Worm (Caenorhabditis elegans) whole organism, L2 larva: ENCODE data around the gene F45F2.10.
"Not testable (repeated sequence)": the region's sequence is repeated elsewhere in the genome, so short reads cannot be mapped to it uniquely, and the experiment has no call there.

Source experiments
- F13H6.1 ChIP-seq: sonication (generic microtip); optimal IDR thresholded peaks from 2 replicates; lab custom pipeline; 2016; ENCODE audit warnings: missing genetic modification characterization, missing compliant biosample characterization
- R02D3.7 ChIP-seq: fragments of 150-350 bp; optimal IDR thresholded peaks from 2 replicates; lab custom pipeline; 2014; ENCODE audit warnings: missing biosample characterization, missing genetic modification characterization
- Y55F3AM.14 ChIP-seq: fragments of 200-800 bp; sonication (Bioruptor generic); optimal IDR thresholded peaks from 2 replicates; lab custom pipeline; 2018; ENCODE audit warnings: mild to moderate bottlenecking, missing genetic modification characterization, missing compliant biosample characterization
- alr-1 ChIP-seq: fragments of 150-350 bp; optimal IDR thresholded peaks from 2 replicates; lab custom pipeline; 2014; ENCODE audit warnings: missing biosample characterization, missing genetic modification characterization
- ama-1 ChIP-seq: fragments of 150-350 bp; optimal IDR thresholded peaks from 2 replicates; lab custom pipeline; 2018; ENCODE audit warnings: inconsistent platforms
- blmp-1 ChIP-seq: sonication (generic microtip); optimal IDR thresholded peaks from 2 replicates; lab custom pipeline; 2017; ENCODE audit warnings: missing genetic modification characterization, mild to moderate bottlenecking, missing compliant biosample characterization, antibody characterized with exemption, moderate library complexity; ENCODE audit not compliant: insufficient read depth
- ceh-16 ChIP-seq: fragments of 150-350 bp; optimal IDR thresholded peaks from 2 replicates; lab custom pipeline; 2014; ENCODE audit warnings: missing biosample characterization, missing genetic modification characterization
- crh-2 ChIP-seq: sonication (generic microtip); optimal IDR thresholded peaks from 2 replicates; lab custom pipeline; 2017; ENCODE audit warnings: missing biosample characterization, missing genetic modification characterization
- dmd-4 ChIP-seq: sonication (generic microtip); optimal IDR thresholded peaks from 2 replicates; lab custom pipeline; 2017; ENCODE audit warnings: missing biosample characterization, missing genetic modification characterization
- elt-3 ChIP-seq: sonication (generic microtip); optimal IDR thresholded peaks from 2 replicates; lab custom pipeline; 2017; ENCODE audit warnings: missing biosample characterization, missing genetic modification characterization
- fos-1 ChIP-seq: fragments of 150-350 bp; optimal IDR thresholded peaks from 2 replicates; lab custom pipeline; 2014; ENCODE audit warnings: missing biosample characterization, missing genetic modification characterization
- gmeb-1 ChIP-seq: fragments of 150-350 bp; optimal IDR thresholded peaks from 2 replicates; lab custom pipeline; 2014; ENCODE audit warnings: missing biosample characterization, missing genetic modification characterization
- lin-11 ChIP-seq: fragments of 150-350 bp; sonication (generic microtip); optimal IDR thresholded peaks from 2 replicates; lab custom pipeline; 2014; ENCODE audit warnings: missing biosample characterization, missing genetic modification characterization, inconsistent platforms, mixed read lengths
- lin-13 ChIP-seq: fragments of 150-350 bp; optimal IDR thresholded peaks from 2 replicates; lab custom pipeline; 2014; ENCODE audit warnings: missing biosample characterization, missing genetic modification reagents, missing genetic modification characterization
- lin-39 ChIP-seq: fragments of 150-350 bp; optimal IDR thresholded peaks from 2 replicates; lab custom pipeline; 2014; ENCODE audit warnings: missing biosample characterization, missing genetic modification reagents, missing genetic modification characterization
- mab-5 ChIP-seq: fragments of 150-350 bp; optimal IDR thresholded peaks from 2 replicates; lab custom pipeline; 2014; ENCODE audit warnings: missing biosample characterization, missing genetic modification characterization
- mbf-1 ChIP-seq: sonication (generic microtip); optimal IDR thresholded peaks from 2 replicates; lab custom pipeline; 2017; ENCODE audit warnings: missing biosample characterization, missing genetic modification characterization
- mdl-1 ChIP-seq, 2 experiments: fragments of 150-350 bp in 1 of 2; sonication (generic microtip) in 1 of 2; optimal IDR thresholded peaks; 2 replicates each; lab custom pipeline; 2017; ENCODE audit warnings: missing biosample characterization in 2 of 2, missing genetic modification characterization in 2 of 2
- nhr-10 ChIP-seq: sonication (generic microtip); optimal IDR thresholded peaks from 2 replicates; lab custom pipeline; 2017; ENCODE audit warnings: missing biosample characterization, missing genetic modification characterization
- nhr-11 ChIP-seq: fragments of 150-350 bp; optimal IDR thresholded peaks from 2 replicates; lab custom pipeline; 2014; ENCODE audit warnings: missing biosample characterization, missing genetic modification characterization
- nhr-12 ChIP-seq: fragments of 150-350 bp; optimal IDR thresholded peaks from 2 replicates; lab custom pipeline; 2014; ENCODE audit warnings: missing biosample characterization, missing genetic modification characterization
- nhr-129 ChIP-seq: fragments of 150-350 bp; optimal IDR thresholded peaks from 2 replicates; lab custom pipeline; 2014; ENCODE audit warnings: missing biosample characterization, missing genetic modification characterization
- nhr-23 ChIP-seq: fragments of 150-350 bp; optimal IDR thresholded peaks from 2 replicates; lab custom pipeline; 2014; ENCODE audit warnings: missing biosample characterization, missing genetic modification reagents, missing genetic modification characterization
- nhr-237 ChIP-seq: fragments of 150-350 bp; optimal IDR thresholded peaks from 2 replicates; lab custom pipeline; 2014; ENCODE audit warnings: missing biosample characterization, missing genetic modification characterization
- nhr-25 ChIP-seq: fragments of 150-350 bp; sonication (generic microtip); optimal IDR thresholded peaks from 3 replicates; lab custom pipeline; 2014; ENCODE audit warnings: missing biosample characterization, missing genetic modification characterization
- nhr-6 ChIP-seq: fragments of 150-350 bp; optimal IDR thresholded peaks from 2 replicates; lab custom pipeline; 2014; ENCODE audit warnings: missing biosample characterization, missing genetic modification characterization
- sem-4 ChIP-seq: fragments of 150-350 bp; optimal IDR thresholded peaks from 2 replicates; lab custom pipeline; 2014; ENCODE audit warnings: missing biosample characterization, missing genetic modification reagents, missing genetic modification characterization
- skn-1 ChIP-seq: sonication (generic microtip); optimal IDR thresholded peaks from 2 replicates; lab custom pipeline; 2017; ENCODE audit warnings: missing biosample characterization, missing genetic modification characterization
- sma-3 ChIP-seq: sonication (generic microtip); optimal IDR thresholded peaks from 2 replicates; lab custom pipeline; 2016; ENCODE audit warnings: missing genetic modification reagents, missing genetic modification characterization, missing compliant biosample characterization
- sma-9 ChIP-seq, 2 experiments: fragments of 150-350 bp in 1 of 2; sonication (generic microtip) in 1 of 2; optimal IDR thresholded peaks; 2 replicates each; lab custom pipeline; 2014 to 2016; ENCODE audit warnings: missing genetic modification characterization in 2 of 2, mild to moderate bottlenecking in 1 of 2, missing biosample characterization in 1 of 2, missing compliant biosample characterization in 1 of 2, missing genetic modification reagents in 1 of 2, moderate library complexity in 1 of 2
- snpc-4 ChIP-seq: fragments of 150-350 bp; optimal IDR thresholded peaks from 2 replicates; lab custom pipeline; 2014; ENCODE audit warnings: missing biosample characterization, missing genetic modification characterization
- unc-39 ChIP-seq: fragments of 150-350 bp; optimal IDR thresholded peaks from 2 replicates; lab custom pipeline; 2014; ENCODE audit warnings: missing biosample characterization, missing genetic modification characterization
- unc-55 ChIP-seq: fragments of 150-350 bp; sonication (generic microtip); optimal IDR thresholded peaks from 3 replicates; lab custom pipeline; 2014; ENCODE audit warnings: missing biosample characterization, missing genetic modification reagents, missing genetic modification characterization
- unc-62 ChIP-seq: fragments of 150-350 bp; optimal IDR thresholded peaks from 2 replicates; lab custom pipeline; 2014; ENCODE audit warnings: missing biosample characterization, missing genetic modification reagents, missing genetic modification characterization
- ztf-11 ChIP-seq: sonication (generic microtip); optimal IDR thresholded peaks from 2 replicates; lab custom pipeline; 2017; ENCODE audit warnings: missing biosample characterization, missing genetic modification characterization

Gene F45F2.10

DNA sequence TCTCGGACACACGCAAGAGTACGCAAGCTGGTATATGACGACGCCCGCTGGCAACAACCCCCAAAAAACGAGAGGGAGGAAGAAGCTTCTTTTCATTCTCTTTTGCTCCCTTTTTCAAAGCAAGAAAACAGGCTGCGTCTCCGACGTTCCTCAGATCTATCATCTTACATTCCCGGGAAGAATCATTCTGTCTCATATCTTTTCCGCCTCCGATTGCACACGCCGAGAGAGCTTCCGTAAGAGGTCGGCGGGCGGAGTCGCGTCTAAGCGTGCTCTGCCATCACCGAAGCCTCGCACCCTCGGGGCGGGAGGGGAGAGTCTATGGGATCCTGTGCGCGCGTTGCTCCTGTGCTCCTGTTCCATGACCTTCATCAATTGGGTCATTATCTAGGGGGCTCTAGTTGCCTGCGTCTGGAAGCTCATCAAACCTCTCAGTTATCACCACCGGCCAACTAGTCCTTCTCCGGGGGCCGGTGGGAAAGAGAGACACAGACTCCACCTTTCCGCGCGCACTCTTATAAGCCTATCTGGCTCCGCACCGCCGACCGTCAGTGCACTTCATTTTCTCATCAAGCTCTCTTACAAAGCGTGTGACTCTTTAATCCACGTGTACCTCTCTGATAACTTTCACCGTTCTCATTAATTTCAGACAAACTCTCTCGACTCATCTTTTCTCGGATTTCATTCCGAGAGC is 27.0 kb upstream of the F45F2.10 start, which contains the start of the genes slc-17.8 and asns-1:
Gene slc-17.8, minus strand, starts transcription at position 51 of the 694 bp plus-strand sequence.
Gene asns-1, plus strand, starts transcription at position 644 of the 694 bp plus-strand sequence.
- TF ChIP-seq lin-13, result no peak
- TF ChIP-seq gmeb-1, result no peak
- no peak for TF ChIP-seq mab-5
- TF ChIP-seq crh-2 (tag; lab: Kevin White, UChicago), result no peak
- no peak for TF ChIP-seq nhr-129 (tag; lab: Kevin White, UChicago)
- TF ChIP-seq lin-39 (tag; lab: Kevin White, UChicago), result no peak
- TF ChIP-seq R02D3.7 (tag; lab: Kevin White, UChicago), result no peak
- TF ChIP-seq ceh-16, result no peak
- no peak for TF ChIP-seq blmp-1 (tag; lab: Kevin White, UChicago)
- no peak for TF ChIP-seq nhr-10 (tag; lab: Kevin White, UChicago)
- no peak for TF ChIP-seq nhr-11 (tag; lab: Kevin White, UChicago)
- no peak for TF ChIP-seq unc-39
- no peak for TF ChIP-seq mbf-1 (tag; lab: Kevin White, UChicago)
- no peak for TF ChIP-seq unc-55 (GFP tag; lab: Kevin White, UChicago)
- TF ChIP-seq nhr-6 (tag; lab: Kevin White, UChicago), result no peak

DNA sequence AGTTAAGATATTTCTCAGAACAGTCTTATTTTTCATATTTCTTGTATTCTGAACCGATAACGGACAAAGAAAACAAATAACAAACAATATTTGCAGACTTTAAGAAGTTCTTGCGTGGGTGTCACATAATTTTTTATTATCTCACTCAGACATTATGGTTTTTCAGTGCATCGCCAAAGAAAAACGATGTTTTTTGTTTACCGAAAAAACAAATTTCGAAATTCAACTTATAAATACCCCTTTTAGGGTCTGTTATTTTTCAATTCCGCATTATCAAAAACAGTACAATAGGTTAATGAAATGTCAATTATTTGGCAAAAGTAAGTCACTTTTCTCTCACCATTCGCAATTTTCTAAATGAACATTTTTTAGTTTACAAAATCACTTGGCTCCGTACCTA is 18.4 kb upstream of the F45F2.10 start, which contains the start of gene otpl-4:
Gene otpl-4, plus strand, starts transcription at position 301 of the 400 bp plus-strand sequence.
- no peak for TF ChIP-seq dmd-4 (tag; lab: Kevin White, UChicago)
- TF ChIP-seq crh-2 (tag; lab: Kevin White, UChicago), result no peak
- TF ChIP-seq, all 48 proteins: peak for 0

DNA sequence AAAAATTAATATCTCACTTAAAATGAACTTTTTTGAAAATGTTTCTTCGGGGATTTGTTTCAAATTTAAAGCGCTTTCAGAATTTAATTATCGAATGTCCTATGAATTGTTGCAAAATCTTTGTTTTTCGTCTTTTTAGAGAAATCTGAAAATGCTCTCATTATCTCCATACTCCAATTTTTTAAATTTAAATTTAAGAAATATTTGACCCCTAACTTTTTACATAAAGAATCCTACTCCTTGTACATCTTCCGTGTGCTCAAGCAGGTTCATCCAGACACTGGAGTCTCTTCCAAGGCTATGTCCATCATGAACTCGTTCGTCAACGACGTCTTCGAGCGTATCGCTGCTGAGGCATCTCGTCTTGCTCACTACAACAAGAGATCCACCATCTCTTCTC is 17.5 kb upstream of the F45F2.10 start, which contains the start of gene his-39:
Gene his-39, plus strand, starts transcription at position 301 of the 400 bp plus-strand sequence.
- TF ChIP-seq nhr-129 (tag; lab: Kevin White, UChicago), result no peak
- no peak for TF ChIP-seq nhr-11 (tag; lab: Kevin White, UChicago)
- no peak for TF ChIP-seq nhr-237
- TF ChIP-seq ztf-11 (tag; lab: Kevin White, UChicago), result no peak
- TF ChIP-seq ama-1, result no peak
- TF ChIP-seq snpc-4 (tag; lab: Kevin White, UChicago), result no peak
- TF ChIP-seq sem-4 (tag; lab: Kevin White, UChicago), result no peak
- no peak for TF ChIP-seq Y55F3AM.14
- TF ChIP-seq ceh-16, result no peak
- no peak for TF ChIP-seq alr-1 (tag; lab: Kevin White, UChicago)
- no peak for TF ChIP-seq R02D3.7 (tag; lab: Kevin White, UChicago)
- TF ChIP-seq F13H6.1, result no peak
- TF ChIP-seq lin-39 (tag; lab: Kevin White, UChicago), result no peak
- TF ChIP-seq lin-11 (tag; lab: Kevin White, UChicago), result no peak
- TF ChIP-seq elt-3 (tag; lab: Kevin White, UChicago), result no peak
- no peak for TF ChIP-seq unc-39
- no peak for TF ChIP-seq skn-1 (tag; lab: Kevin White, UChicago)

DNA sequence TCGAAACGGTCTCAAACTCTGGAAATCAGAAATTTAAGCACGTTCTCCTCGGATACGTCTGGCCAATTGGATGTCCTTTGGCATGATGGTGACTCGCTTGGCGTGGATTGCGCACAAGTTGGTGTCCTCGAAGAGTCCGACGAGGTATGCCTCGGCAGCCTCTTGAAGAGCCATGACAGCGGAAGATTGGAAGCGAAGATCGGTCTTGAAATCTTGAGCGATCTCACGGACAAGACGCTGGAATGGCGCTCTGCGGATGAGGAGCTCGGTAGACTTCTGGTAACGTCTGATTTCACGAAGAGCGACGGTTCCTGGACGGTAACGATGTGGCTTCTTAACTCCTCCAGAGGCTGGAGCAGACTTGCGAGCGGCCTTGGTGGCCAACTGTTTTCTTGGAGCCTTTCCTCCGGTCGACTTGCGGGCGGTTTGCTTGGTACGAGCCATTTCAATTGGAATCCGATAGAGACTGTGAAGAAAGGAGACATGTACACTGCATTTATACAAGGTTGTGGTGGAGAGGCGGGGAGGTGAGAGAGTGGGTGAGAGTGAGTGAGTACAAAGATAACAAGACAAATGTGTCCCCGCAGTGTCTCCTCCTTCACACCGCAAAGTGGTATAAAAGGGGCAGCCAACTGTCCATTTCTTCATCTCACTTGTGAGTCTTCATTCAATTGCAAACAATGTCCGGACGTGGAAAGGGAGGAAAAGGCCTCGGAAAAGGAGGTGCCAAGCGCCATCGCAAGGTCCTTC is 16.0 kb upstream of the F45F2.10 start, which contains the start of the genes his-6 and his-5:
Gene his-6, minus strand, starts transcription at position 444 of the 750 bp plus-strand sequence.
Gene his-5, plus strand, starts transcription at position 681 of the 750 bp plus-strand sequence.
- peak; percentile 26 for TF ChIP-seq sma-9 (GFP tag; optimal IDR thresholded peaks at IDR 0.05; lab: Kevin White, UChicago)
- not testable (repeated sequence) for TF ChIP-seq sma-9 (tag; optimal IDR thresholded peaks at IDR 0.05; lab: Kevin White, UChicago)
- peak; percentile 40 for TF ChIP-seq ceh-16
- TF ChIP-seq F13H6.1, result peak; percentile 4

DNA sequence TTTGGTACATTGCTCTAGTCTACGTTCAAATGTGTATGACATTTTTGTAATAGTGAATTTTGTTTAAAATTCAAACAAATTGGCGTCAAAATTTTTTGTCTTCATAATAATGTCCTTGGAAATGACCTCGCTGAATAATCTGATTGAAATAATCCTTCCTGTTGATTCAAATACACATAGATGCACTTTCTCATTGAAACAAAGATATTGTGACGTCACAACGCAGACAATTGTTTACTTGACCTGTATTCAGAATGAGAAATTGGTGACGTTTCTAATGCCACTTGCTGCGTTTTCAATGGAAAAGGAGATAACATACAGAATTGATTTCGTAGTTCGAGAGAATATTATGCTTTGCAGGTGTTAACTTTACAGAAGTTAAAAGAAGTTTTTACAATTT is 15.2 kb upstream of the F45F2.10 start:
- no peak for TF ChIP-seq nhr-25 (tag; lab: Kevin White, UChicago)
- no peak for TF ChIP-seq ceh-16
- TF ChIP-seq unc-62, result no peak
- no peak for TF ChIP-seq fos-1 (tag; lab: Kevin White, UChicago)
- TF ChIP-seq lin-39 (tag; lab: Kevin White, UChicago), result no peak
- no peak for TF ChIP-seq nhr-11 (tag; lab: Kevin White, UChicago)
- no peak for TF ChIP-seq sma-9 (GFP tag; optimal IDR thresholded peaks at IDR 0.05; lab: Kevin White, UChicago)
- no peak for TF ChIP-seq sma-9 (tag; optimal IDR thresholded peaks at IDR 0.05; lab: Kevin White, UChicago)
- TF ChIP-seq mbf-1 (tag; lab: Kevin White, UChicago), result no peak
- TF ChIP-seq nhr-23 (tag; lab: Kevin White, UChicago), result no peak
- no peak for TF ChIP-seq nhr-10 (tag; lab: Kevin White, UChicago)
- no peak for TF ChIP-seq nhr-12 (tag; lab: Kevin White, UChicago)
- no peak for TF ChIP-seq unc-39
- no peak for TF ChIP-seq mdl-1 (tag; optimal IDR thresholded peaks at IDR 0.05; lab: Kevin White, UChicago)
- no peak for TF ChIP-seq sma-3 (GFP tag; lab: Kevin White, UChicago)
- TF ChIP-seq elt-3 (tag; lab: Kevin White, UChicago), result no peak
- TF ChIP-seq alr-1 (tag; lab: Kevin White, UChicago), result no peak
